Worm (Caenorhabditis elegans) whole organism, mixed stage, embryonic: ENCODE data around the gene Y110A2AL.10.
"Not testable (repeated sequence)": the region's sequence is repeated elsewhere in the genome, so short reads cannot be mapped to it uniquely, and the experiment has no call there.

Experiments used
- M03D4.4 ChIP-seq: sonication (generic microtip); optimal IDR thresholded peaks from 2 replicates; lab custom pipeline; 2017; ENCODE audit warnings: mild to moderate bottlenecking, missing genetic modification characterization, missing compliant biosample characterization
- mab-5 ChIP-seq: fragments of 150-350 bp; optimal IDR thresholded peaks from 2 replicates; lab custom pipeline; 2014; ENCODE audit warnings: missing biosample characterization, missing genetic modification characterization
- unc-62 ChIP-seq: fragments of 150-350 bp; optimal IDR thresholded peaks from 2 replicates; lab custom pipeline; 2014; ENCODE audit warnings: missing biosample characterization, missing genetic modification reagents, missing genetic modification characterization

DNA sequence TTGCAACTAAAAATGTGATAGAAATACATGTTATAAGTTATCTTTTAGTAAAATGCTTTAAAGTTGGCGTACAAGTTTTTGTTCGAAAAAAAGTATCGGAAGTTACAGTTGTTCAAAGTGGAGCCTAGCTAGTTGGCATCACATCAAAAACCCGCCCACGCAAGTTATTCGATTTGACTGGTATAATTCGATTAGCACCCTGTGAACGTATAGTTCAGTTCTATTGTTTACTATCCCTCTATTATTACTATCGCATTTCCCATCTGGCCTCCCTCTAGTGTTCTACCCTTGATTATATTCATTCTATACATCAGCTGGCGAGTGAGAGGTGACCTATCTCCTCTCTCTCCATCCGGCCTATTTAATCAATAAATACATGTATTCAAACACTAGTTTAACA lies 32.7 kb downstream of the Y110A2AL.10 start, which contains the start of gene Y110A2AL.4:
- not testable (repeated sequence) for TF ChIP-seq M03D4.4 (tag; lab: Kevin White, UChicago); mab-5 (tag; lab: Kevin White, UChicago); unc-62
